Worm (Caenorhabditis elegans) whole organism, mixed stage, embryonic: ENCODE measurements around the gene aman-2.

Source experiments
- M03D4.4 ChIP-seq: sonication (generic microtip); optimal IDR thresholded peaks from 2 replicates; lab custom pipeline; 2017; ENCODE audit warnings: mild to moderate bottlenecking, missing genetic modification characterization, missing compliant biosample characterization
- bed-3 ChIP-seq: fragments of 200-800 bp; sonication (Bioruptor generic); optimal IDR thresholded peaks from 3 replicates; lab custom pipeline; 2018; ENCODE audit warnings: mild to moderate bottlenecking, missing genetic modification characterization, moderate library complexity, missing compliant biosample characterization
- blmp-1 ChIP-seq: fragments of 150-350 bp; optimal IDR thresholded peaks from 2 replicates; lab custom pipeline; 2014; ENCODE audit warnings: missing biosample characterization, missing genetic modification characterization
- ceh-39 ChIP-seq: fragments of 150-350 bp; optimal IDR thresholded peaks from 2 replicates; lab custom pipeline; 2014; ENCODE audit warnings: missing biosample characterization, missing genetic modification characterization
- ceh-43 ChIP-seq: fragments of 200-800 bp; sonication (Bioruptor generic); optimal IDR thresholded peaks from 2 replicates; lab custom pipeline; 2018; ENCODE audit warnings: mild to moderate bottlenecking, missing genetic modification characterization, moderate library complexity, missing compliant biosample characterization
- ceh-83 ChIP-seq: fragments of 200-800 bp; sonication (Bioruptor generic); optimal IDR thresholded peaks from 2 replicates; lab custom pipeline; 2018; ENCODE audit warnings: mild to moderate bottlenecking, missing genetic modification characterization, missing compliant biosample characterization
- ces-1 ChIP-seq: fragments of 150-350 bp; optimal IDR thresholded peaks from 2 replicates; lab custom pipeline; 2014; ENCODE audit warnings: missing biosample characterization, missing genetic modification reagents, missing genetic modification characterization
- cnd-1 ChIP-seq: fragments of 200-800 bp; sonication (Bioruptor generic); optimal IDR thresholded peaks from 2 replicates; lab custom pipeline; 2018; ENCODE audit warnings: mild to moderate bottlenecking, missing genetic modification characterization, missing compliant biosample characterization
- drap-1 ChIP-seq: fragments of 200-800 bp; sonication (Bioruptor generic); optimal IDR thresholded peaks from 3 replicates; lab custom pipeline; 2018; ENCODE audit warnings: mild to moderate bottlenecking, missing genetic modification characterization, missing compliant biosample characterization
- elt-1 ChIP-seq: sonication (generic microtip); optimal IDR thresholded peaks from 2 replicates; lab custom pipeline; 2017; ENCODE audit warnings: missing genetic modification characterization, mild to moderate bottlenecking, missing compliant biosample characterization, antibody characterized with exemption, moderate library complexity, borderline replicate concordance; ENCODE audit not compliant: insufficient read depth
- elt-3 ChIP-seq: fragments of 150-350 bp; optimal IDR thresholded peaks from 2 replicates; lab custom pipeline; 2014; ENCODE audit warnings: missing biosample characterization, missing genetic modification characterization
- flh-1 ChIP-seq: fragments of 200-800 bp; sonication (Bioruptor generic); optimal IDR thresholded peaks from 2 replicates; lab custom pipeline; 2018; ENCODE audit warnings: mild to moderate bottlenecking, missing genetic modification characterization, moderate library complexity, missing compliant biosample characterization
- ham-2 ChIP-seq: fragments of 200-800 bp; sonication (Bioruptor generic); optimal IDR thresholded peaks from 2 replicates; lab custom pipeline; 2018; ENCODE audit warnings: mild to moderate bottlenecking, missing genetic modification characterization, missing compliant biosample characterization
- hlh-1 ChIP-seq: fragments of 150-350 bp; optimal IDR thresholded peaks from 2 replicates; lab custom pipeline; 2014; ENCODE audit warnings: missing biosample characterization, missing genetic modification reagents, missing genetic modification characterization
- lin-13 ChIP-seq: fragments of 150-350 bp; optimal IDR thresholded peaks from 2 replicates; lab custom pipeline; 2014; ENCODE audit warnings: missing biosample characterization, missing genetic modification characterization
- lin-32 ChIP-seq: fragments of 200-800 bp; sonication (Bioruptor generic); optimal IDR thresholded peaks from 2 replicates; lab custom pipeline; 2018; ENCODE audit warnings: mild to moderate bottlenecking, missing genetic modification characterization, missing compliant biosample characterization
- lsy-2 ChIP-seq: fragments of 150-350 bp; optimal IDR thresholded peaks from 2 replicates; lab custom pipeline; 2014; ENCODE audit warnings: missing biosample characterization, missing genetic modification characterization
- mab-5 ChIP-seq: fragments of 150-350 bp; optimal IDR thresholded peaks from 2 replicates; lab custom pipeline; 2014; ENCODE audit warnings: missing biosample characterization, missing genetic modification characterization
- mep-1 ChIP-seq: fragments of 150-350 bp; optimal IDR thresholded peaks from 2 replicates; lab custom pipeline; 2017; ENCODE audit warnings: missing biosample characterization, missing genetic modification reagents, missing genetic modification characterization, inconsistent platforms
- mls-2 ChIP-seq: sonication (generic microtip); optimal IDR thresholded peaks from 2 replicates; lab custom pipeline; 2016; ENCODE audit warnings: mild to moderate bottlenecking, missing genetic modification characterization, moderate library complexity, missing compliant biosample characterization
- nhr-12 ChIP-seq: fragments of 150-350 bp; optimal IDR thresholded peaks from 2 replicates; lab custom pipeline; 2014; ENCODE audit warnings: missing biosample characterization, missing genetic modification characterization
- nhr-237 ChIP-seq: fragments of 150-350 bp; optimal IDR thresholded peaks from 2 replicates; lab custom pipeline; 2014; ENCODE audit warnings: missing biosample characterization, missing genetic modification characterization
- nhr-28 ChIP-seq: fragments of 150-350 bp; optimal IDR thresholded peaks from 2 replicates; lab custom pipeline; 2014; ENCODE audit warnings: missing biosample characterization, missing genetic modification characterization
- nhr-76 ChIP-seq: sonication (generic microtip); optimal IDR thresholded peaks from 2 replicates; lab custom pipeline; 2017; ENCODE audit warnings: missing biosample characterization, missing genetic modification characterization
- pha-4 ChIP-seq: fragments of 150-350 bp; optimal IDR thresholded peaks from 2 replicates; lab custom pipeline; 2018; ENCODE audit warnings: missing biosample characterization, missing genetic modification reagents, missing genetic modification characterization
- sem-2 ChIP-seq: fragments of 200-800 bp; sonication (Bioruptor generic); optimal IDR thresholded peaks from 2 replicates; lab custom pipeline; 2018; ENCODE audit warnings: mild to moderate bottlenecking, missing genetic modification characterization, missing compliant biosample characterization
- snpc-4 ChIP-seq: fragments of 150-350 bp; optimal IDR thresholded peaks from 2 replicates; lab custom pipeline; 2014; ENCODE audit warnings: missing biosample characterization, missing genetic modification characterization
- sptf-1 ChIP-seq: sonication (generic microtip); optimal IDR thresholded peaks from 2 replicates; lab custom pipeline; 2017; ENCODE audit warnings: mild to moderate bottlenecking, missing genetic modification characterization, moderate library complexity, missing compliant biosample characterization
- tbx-8 ChIP-seq: fragments of 200-800 bp; sonication (Bioruptor generic); optimal IDR thresholded peaks from 2 replicates; lab custom pipeline; 2018; ENCODE audit warnings: mild to moderate bottlenecking, missing genetic modification characterization, moderate library complexity, missing compliant biosample characterization
- unc-120 ChIP-seq: sonication (generic microtip); optimal IDR thresholded peaks from 2 replicates; lab custom pipeline; 2017; ENCODE audit warnings: missing genetic modification characterization, missing compliant biosample characterization; ENCODE audit not compliant: poor library complexity, severe bottlenecking
- unc-39 ChIP-seq: fragments of 150-350 bp; optimal IDR thresholded peaks from 2 replicates; lab custom pipeline; 2014; ENCODE audit warnings: missing biosample characterization, missing genetic modification characterization
- unc-62 ChIP-seq: fragments of 150-350 bp; optimal IDR thresholded peaks from 2 replicates; lab custom pipeline; 2014; ENCODE audit warnings: missing biosample characterization, missing genetic modification reagents, missing genetic modification characterization
- zip-8 ChIP-seq: fragments of 150-350 bp; optimal IDR thresholded peaks from 2 replicates; lab custom pipeline; 2014; ENCODE audit warnings: missing biosample characterization, missing genetic modification characterization
- ztf-11 ChIP-seq: fragments of 150-350 bp; optimal IDR thresholded peaks from 2 replicates; lab custom pipeline; 2014; ENCODE audit warnings: missing biosample characterization, missing genetic modification characterization

Gene aman-2

ce11 chrV:11933196-11934028, at the start of gene aman-2, which contains the start of gene F58H1.3:
Gene aman-2, minus strand, starts transcription at chrV:11933246.
Gene F58H1.3, plus strand, starts transcription at chrV:11933978.
- TF ChIP-seq M03D4.4 (tag; lab: Kevin White, UChicago) (no peak), sptf-1 (tag; lab: Kevin White, UChicago) (peak; percentile 55), lsy-2 (tag; lab: Kevin White, UChicago) (peak; percentile 31), mep-1 (tag; lab: Kevin White, UChicago) (peak; percentile 46), ces-1 (GFP tag; lab: Kevin White, UChicago) (peak; percentile 44), bed-3 (GFP tag; lab: Kevin White, UChicago) (peak; percentile 8), ceh-39 (tag; lab: Kevin White, UChicago) (peak; percentile 44), cnd-1 (tag; lab: Kevin White, UChicago) (peak; percentile 51), mab-5 (tag; lab: Kevin White, UChicago) (no peak), unc-62 (GFP tag; lab: Kevin White, UChicago) (no peak), lin-32 (GFP tag; lab: Kevin White, UChicago) (peak; percentile 3), flh-1 (GFP tag; lab: Kevin White, UChicago) (no peak), unc-120 (no peak), ceh-43 (GFP tag; lab: Kevin White, UChicago) (peak; percentile 21), zip-8 (no peak), nhr-237 (tag; lab: Kevin White, UChicago) (peak; percentile 81)

ce11 chrV:11982309-11982708, 49.3 kb upstream of the aman-2 start, which contains the start of gene rpt-1:
Gene rpt-1, minus strand, starts transcription at chrV:11982397.
- peak; percentile 50 for TF ChIP-seq lsy-2 (tag; lab: Kevin White, UChicago)
- TF ChIP-seq flh-1 (GFP tag; lab: Kevin White, UChicago) = no peak
- TF ChIP-seq sptf-1 (tag; lab: Kevin White, UChicago) = peak; percentile 35
- TF ChIP-seq hlh-1 (tag; lab: Kevin White, UChicago) = peak; percentile 44
- TF ChIP-seq unc-62 (GFP tag; lab: Kevin White, UChicago) = peak; percentile 17
- no peak for TF ChIP-seq mls-2 (tag; lab: Kevin White, UChicago)
- peak; percentile 52 for TF ChIP-seq ces-1 (GFP tag; lab: Kevin White, UChicago)
- TF ChIP-seq mep-1 (tag; lab: Kevin White, UChicago) = peak; percentile 69
- TF ChIP-seq pha-4 = peak; percentile 33
- no peak for TF ChIP-seq ham-2 (GFP tag; lab: Kevin White, UChicago)
- peak; percentile 70 for TF ChIP-seq lin-13 (tag; lab: Kevin White, UChicago)
- TF ChIP-seq nhr-237 (tag; lab: Kevin White, UChicago) = peak; percentile 68
- peak; percentile 0 for TF ChIP-seq ceh-83

- TF ChIP-seq cnd-1 (tag; lab: Kevin White, UChicago) = peak; percentile 57
- peak; percentile 25 for TF ChIP-seq unc-62 (GFP tag; lab: Kevin White, UChicago)
- TF ChIP-seq blmp-1 (tag; lab: Kevin White, UChicago) = no peak
- TF ChIP-seq ceh-83 = peak; percentile 66
- peak; percentile 92 for TF ChIP-seq ceh-39 (tag; lab: Kevin White, UChicago)
- no peak for TF ChIP-seq zip-8
- TF ChIP-seq nhr-76 = no peak
- peak; percentile 31 for TF ChIP-seq elt-1 (tag; lab: Kevin White, UChicago)
- TF ChIP-seq drap-1 (GFP tag; lab: Kevin White, UChicago) = peak; percentile 82
- peak; percentile 71 for TF ChIP-seq unc-120
- peak; percentile 65 for TF ChIP-seq ces-1 (GFP tag; lab: Kevin White, UChicago)
- peak; percentile 81 for TF ChIP-seq mep-1 (tag; lab: Kevin White, UChicago)
- peak; percentile 49 for TF ChIP-seq nhr-237 (tag; lab: Kevin White, UChicago)
- no peak for TF ChIP-seq elt-3
- peak; percentile 76 for TF ChIP-seq ham-2 (GFP tag; lab: Kevin White, UChicago)
- peak; percentile 53 for TF ChIP-seq M03D4.4 (tag; lab: Kevin White, UChicago)
- TF ChIP-seq bed-3 (GFP tag; lab: Kevin White, UChicago) = no peak
- peak; percentile 35 for TF ChIP-seq hlh-1 (tag; lab: Kevin White, UChicago)
- no peak for TF ChIP-seq mab-5 (tag; lab: Kevin White, UChicago)
- no peak for TF ChIP-seq flh-1 (GFP tag; lab: Kevin White, UChicago)
- peak; percentile 72 for TF ChIP-seq sptf-1 (tag; lab: Kevin White, UChicago)
- peak; percentile 51 for TF ChIP-seq sem-2 (GFP tag; lab: Kevin White, UChicago)
- TF ChIP-seq nhr-28 (tag; lab: Kevin White, UChicago) = no peak
- TF ChIP-seq unc-39 = no peak
- TF ChIP-seq lin-13 (tag; lab: Kevin White, UChicago) = peak; percentile 93
- TF ChIP-seq ztf-11 = peak; percentile 54
- TF ChIP-seq mls-2 (tag; lab: Kevin White, UChicago) = peak; percentile 41
- TF ChIP-seq lsy-2 (tag; lab: Kevin White, UChicago) = peak; percentile 81
- peak; percentile 64 for TF ChIP-seq tbx-8
- peak; percentile 44 for TF ChIP-seq nhr-12
- TF ChIP-seq lin-32 (GFP tag; lab: Kevin White, UChicago) = no peak
- peak; percentile 92 for TF ChIP-seq pha-4
- TF ChIP-seq snpc-4 (tag; lab: Kevin White, UChicago) = no peak
Observed at ce11 chrV:11979673-11980561, 46.9 kb upstream of the aman-2 start, which contains the start of gene snr-4. Gene snr-4, minus strand, starts transcription at chrV:11979723.
